Worm (Caenorhabditis elegans) whole organism, L1 larva: ENCODE results near the gene dyn-1.

Experiments used
- elt-3 ChIP-seq, 6 experiments: fragments of 150-350 bp in 1 of 6; sonication (generic microtip); optimal IDR thresholded peaks; 2 replicates each; lab custom pipeline; 2017 to 2018; ENCODE audit warnings: missing biosample characterization in 6 of 6, missing genetic modification characterization in 6 of 6, inconsistent platforms in 1 of 6
- snpc-4 ChIP-seq: fragments of 150-350 bp; optimal IDR thresholded peaks from 2 replicates; lab custom pipeline; 2014; ENCODE audit warnings: missing biosample characterization, missing genetic modification characterization

DNA sequence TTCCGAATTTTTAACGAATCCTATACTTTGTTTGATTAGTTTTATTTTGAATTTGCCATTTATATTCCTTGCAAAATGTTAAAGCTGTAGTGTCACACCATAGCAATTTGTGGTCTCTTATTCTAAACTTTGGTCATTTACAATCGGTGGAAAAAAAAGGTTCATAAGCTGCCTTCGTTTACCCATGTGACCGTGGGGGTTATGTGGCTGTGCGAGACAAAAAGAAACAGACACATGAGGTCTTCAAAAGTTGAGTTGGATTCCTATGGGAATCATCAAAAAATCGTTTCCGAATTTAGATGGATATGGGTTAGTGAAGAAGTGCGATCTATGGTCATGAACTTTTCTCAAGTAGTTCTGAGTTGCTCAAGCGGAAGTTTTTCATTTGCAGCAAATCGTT is 4.4 kb upstream of the dyn-1 start:
- TF ChIP-seq snpc-4 (no peak), elt-3 (tag; optimal IDR thresholded peaks at IDR 0.05; lab: Kevin White, UChicago) (no peak)
